Fruit fly (Drosophila melanogaster) whole organism, wandering third instar larva: ENCODE results near the gene Creld.

ENCODE experiments used
- Abd-B ChIP-seq: fragments of >200 bp; optimal IDR thresholded peaks from 2 replicates; lab custom pipeline; 2017; ENCODE audit warnings: missing biosample characterization, missing genetic modification characterization
- CG32264 ChIP-seq: fragments of 200-800 bp; sonication (Bioruptor generic); optimal IDR thresholded peaks from 2 replicates; lab custom pipeline; 2016; ENCODE audit warnings: missing biosample characterization, missing genetic modification characterization
- CG9705 ChIP-seq: fragments of 200-800 bp; sonication (Bioruptor generic); optimal IDR thresholded peaks from 2 replicates; lab custom pipeline; 2018; ENCODE audit warnings: missing biosample characterization, mild to moderate bottlenecking, missing genetic modification characterization
- Dif ChIP-seq: fragments of 200-275, 200-300 bp; sonication (Bioruptor generic); optimal IDR thresholded peaks from 2 replicates; lab custom pipeline; 2018; ENCODE audit warnings: missing biosample characterization, missing genetic modification characterization; ENCODE audit not compliant: partially characterized antibody
- HLH106 ChIP-seq: fragments of 200-800 bp; optimal IDR thresholded peaks from 3 replicates; lab custom pipeline; 2019; ENCODE audit warnings: missing biosample characterization, mild to moderate bottlenecking, missing genetic modification characterization, moderate library complexity
- Hr78 ChIP-seq: fragments of >200 bp; optimal IDR thresholded peaks from 2 replicates; lab custom pipeline; 2017; ENCODE audit warnings: missing biosample characterization, missing genetic modification characterization
- Hr83 ChIP-seq: fragments of 200-300 bp; sonication (Bioruptor generic); optimal IDR thresholded peaks from 2 replicates; lab custom pipeline; 2016; ENCODE audit warnings: missing biosample characterization, mild to moderate bottlenecking, missing genetic modification characterization, moderate library complexity; ENCODE audit not compliant: poor library complexity, severe bottlenecking
- Mio ChIP-seq: sonication (Bioruptor generic); optimal IDR thresholded peaks from 2 replicates; lab custom pipeline; 2016; ENCODE audit warnings: missing biosample characterization, missing genetic modification characterization
- N ChIP-seq: fragments of >200 bp; optimal IDR thresholded peaks from 2 replicates; lab custom pipeline; 2018; ENCODE audit warnings: missing biosample characterization, missing external identifiers, missing genetic modification characterization
- OdsH ChIP-seq: fragments of 200-800 bp; sonication (Bioruptor generic); optimal IDR thresholded peaks from 2 replicates; lab custom pipeline; 2016; ENCODE audit warnings: missing biosample characterization, mild to moderate bottlenecking, missing genetic modification characterization
- Rel ChIP-seq, 2 experiments: fragments of 200-800 bp; sonication (Bioruptor generic) in 1 of 2; optimal IDR thresholded peaks; 2 replicates in 1 of 2; 3 replicates in 1 of 2; lab custom pipeline; 2016 to 2019; ENCODE audit warnings: mild to moderate bottlenecking in 2 of 2, missing biosample characterization in 2 of 2, missing genetic modification characterization in 2 of 2, moderate library complexity in 1 of 2
- br ChIP-seq: fragments of 200-800 bp; sonication (Bioruptor generic); optimal IDR thresholded peaks from 2 replicates; lab custom pipeline; 2016; ENCODE audit warnings: missing biosample characterization, missing genetic modification characterization
- brk ChIP-seq: fragments of 200-800 bp; sonication (Bioruptor generic); optimal IDR thresholded peaks from 2 replicates; lab custom pipeline; 2016; ENCODE audit warnings: missing biosample characterization, mild to moderate bottlenecking, missing genetic modification characterization
- dl ChIP-seq, 2 experiments: fragments of 175-275, 200-275 bp in 1 of 2; fragments of 200-275 bp in 1 of 2; sonication (Bioruptor generic); optimal IDR thresholded peaks; lab custom pipeline; 2018; ENCODE audit warnings: mild to moderate bottlenecking in 2 of 2, missing biosample characterization in 2 of 2, missing genetic modification characterization in 2 of 2, moderate library complexity in 2 of 2; ENCODE audit not compliant: partially characterized antibody in 2 of 2, insufficient read depth in 1 of 2
- dmrt93B ChIP-seq: fragments of 200-800 bp; sonication (Bioruptor generic); optimal IDR thresholded peaks from 2 replicates; lab custom pipeline; 2018; ENCODE audit warnings: missing biosample characterization, mild to moderate bottlenecking, missing genetic modification characterization
- dsf ChIP-seq: sonication (Bioruptor generic); optimal IDR thresholded peaks from 2 replicates; lab custom pipeline; 2016; ENCODE audit warnings: missing biosample characterization, missing genetic modification characterization, borderline replicate concordance
- ey ChIP-seq: fragments of 200-800 bp; sonication (Bioruptor generic); optimal IDR thresholded peaks from 2 replicates; lab custom pipeline; 2016; ENCODE audit warnings: missing biosample characterization, missing genetic modification characterization
- fru ChIP-seq: fragments of 200-800 bp; sonication (Bioruptor generic); optimal IDR thresholded peaks from 3 replicates; lab custom pipeline; 2016; ENCODE audit warnings: missing biosample characterization, mild to moderate bottlenecking, missing genetic modification characterization
- h ChIP-seq: fragments of 200-800 bp; sonication (Bioruptor generic); optimal IDR thresholded peaks from 3 replicates; lab custom pipeline; 2016; ENCODE audit warnings: missing biosample characterization, mild to moderate bottlenecking, missing genetic modification characterization
- jim ChIP-seq: fragments of 175-275, 200-325 bp; sonication (Bioruptor generic); optimal IDR thresholded peaks from 2 replicates; lab custom pipeline; 2016; ENCODE audit warnings: missing biosample characterization, mild to moderate bottlenecking, missing genetic modification characterization
- lola ChIP-seq: fragments of >200 bp; optimal IDR thresholded peaks from 2 replicates; lab custom pipeline; 2017; ENCODE audit warnings: missing biosample characterization, missing genetic modification characterization
- pan ChIP-seq: fragments of >200 bp; optimal IDR thresholded peaks from 2 replicates; lab custom pipeline; 2017
- psq ChIP-seq: fragments of 200-800 bp; sonication (Bioruptor generic); optimal IDR thresholded peaks from 3 replicates; lab custom pipeline; 2017; ENCODE audit warnings: missing biosample characterization, mild to moderate bottlenecking, missing genetic modification characterization, moderate library complexity
- rgr ChIP-seq: fragments of 200-800 bp; sonication (Bioruptor generic); optimal IDR thresholded peaks from 3 replicates; lab custom pipeline; 2016; ENCODE audit warnings: missing biosample characterization, mild to moderate bottlenecking, missing genetic modification characterization
- sage ChIP-seq: fragments of 200-800 bp; sonication (Bioruptor generic); optimal IDR thresholded peaks from 2 replicates; lab custom pipeline; 2016; ENCODE audit warnings: missing biosample characterization, mild to moderate bottlenecking, missing genetic modification characterization
- sv ChIP-seq: fragments of 200-800 bp; sonication (Bioruptor generic); optimal IDR thresholded peaks from 3 replicates; lab custom pipeline; 2016; ENCODE audit warnings: missing biosample characterization, missing genetic modification characterization
- tai ChIP-seq: sonication (Bioruptor generic); optimal IDR thresholded peaks from 2 replicates; lab custom pipeline; 2016; ENCODE audit warnings: missing biosample characterization, missing genetic modification characterization
- woc ChIP-seq: sonication (Bioruptor generic); optimal IDR thresholded peaks from 2 replicates; lab custom pipeline; 2016; ENCODE audit warnings: missing biosample characterization, mild to moderate bottlenecking, missing genetic modification characterization

Gene Creld

dm6 chr2L:91830-92229, 10.3 kb upstream of the Creld start (continued):
- no peak for TF ChIP-seq Dif (GFP tag; lab: Kevin White, UChicago)
- TF ChIP-seq dsf (GFP tag; lab: Kevin White, UChicago), result no peak
- TF ChIP-seq CG32264 (GFP tag; lab: Kevin White, UChicago), result peak; percentile 59
- no peak for TF ChIP-seq Abd-B
- TF ChIP-seq Mio (GFP tag; lab: Kevin White, UChicago), result no peak
- peak; percentile 79 for TF ChIP-seq ey (GFP tag; lab: Kevin White, UChicago)
- peak; percentile 85 for TF ChIP-seq br (GFP tag; lab: Kevin White, UChicago)

DNA sequence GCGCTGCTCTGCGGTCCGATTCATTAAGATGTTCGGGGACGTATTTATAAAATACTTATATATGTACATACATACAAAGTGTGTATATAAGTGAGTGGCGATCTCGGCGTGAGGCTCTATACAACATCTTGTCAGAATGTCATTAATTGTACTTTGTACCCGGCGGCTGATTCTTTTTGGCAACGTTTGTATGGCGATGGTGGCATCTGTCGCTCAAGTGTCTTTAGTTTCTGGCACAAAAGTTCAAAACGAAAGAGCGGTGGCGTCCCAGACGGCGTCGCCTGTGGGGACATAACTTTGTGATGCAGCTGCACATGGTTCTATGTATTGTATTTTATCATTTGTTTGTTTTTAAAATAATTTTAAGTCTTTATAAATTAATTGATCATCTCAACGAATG, 9.2 kb upstream of the Creld start:
- TF ChIP-seq Rel (GFP tag; optimal IDR thresholded peaks at IDR 0.05; lab: Kevin White, UChicago), result peak; percentile 20
- TF ChIP-seq Rel (tag; optimal IDR thresholded peaks at IDR 0.05; lab: Kevin White, UChicago), result no peak
- no peak for TF ChIP-seq N (GFP tag; lab: Kevin White, UChicago)
- TF ChIP-seq, all 38 proteins: peak for 1

DNA sequence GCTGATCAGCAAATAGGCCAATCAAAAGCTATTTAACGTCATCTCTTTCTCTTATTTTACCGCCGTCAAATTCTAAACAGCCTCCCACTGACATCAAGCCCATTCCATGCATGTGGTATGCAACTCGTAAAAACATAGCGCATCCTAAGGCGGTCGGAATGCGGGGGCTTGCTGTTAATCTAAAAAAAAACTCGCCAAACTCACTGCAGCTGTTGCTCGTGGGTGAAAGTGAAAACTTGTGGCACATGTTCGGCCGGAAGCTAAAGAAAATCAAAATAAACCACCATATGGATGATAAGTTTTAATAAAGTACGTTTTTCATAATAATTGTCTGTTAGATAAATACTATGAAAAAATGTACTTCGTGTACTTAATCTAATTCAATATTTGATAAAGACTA, 8.1 kb upstream of the Creld start:
- TF ChIP-seq Hr83 (GFP tag; lab: Kevin White, UChicago) (no peak), sv (no peak), dl (GFP tag; optimal IDR thresholded peaks at IDR 0.05; lab: Kevin White, UChicago; ENCODE audit: insufficient read depth in 1 of 2, partially characterized antibody in 2 of 2) (no peak), pan (lab: Kevin White, UChicago) (no peak), jim (GFP tag; lab: Kevin White, UChicago) (no peak), HLH106 (no peak), Abd-B (no peak), h (GFP tag; lab: Kevin White, UChicago) (no peak)
- TF ChIP-seq, all 38 proteins: peak for 0

DNA sequence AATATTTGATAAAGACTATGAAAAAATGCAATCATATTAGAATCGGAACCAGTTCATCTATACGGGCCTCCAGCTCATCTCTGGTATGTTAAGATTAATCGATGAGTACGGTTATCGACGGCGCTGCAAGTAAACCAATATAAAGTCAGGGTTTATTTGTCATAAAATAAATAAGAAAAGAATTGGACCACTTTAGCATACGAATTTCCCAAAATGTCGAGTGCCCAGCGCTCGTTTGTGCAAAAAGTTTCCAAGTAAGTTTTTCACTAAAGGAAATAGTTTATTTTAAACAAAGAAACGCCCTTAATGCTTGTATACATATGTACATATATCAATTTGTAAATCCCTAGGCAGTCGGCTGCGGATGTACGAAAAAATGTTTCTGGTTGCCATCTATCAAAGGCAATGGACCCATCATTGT, 7.5 kb upstream of the Creld start, which contains the start of gene Zir:
Gene Zir (plus strand): TSS at position 101 of the 421 bp plus-strand sequence.
- peak; percentile 21 for TF ChIP-seq Hr83 (GFP tag; lab: Kevin White, UChicago)
- peak; percentile 13 for TF ChIP-seq brk (GFP tag; lab: Kevin White, UChicago)
- TF ChIP-seq jim (GFP tag; lab: Kevin White, UChicago), result no peak
- no peak for TF ChIP-seq Rel (GFP tag; optimal IDR thresholded peaks at IDR 0.05; lab: Kevin White, UChicago)
- peak; percentile 73 for TF ChIP-seq Rel (tag; optimal IDR thresholded peaks at IDR 0.05; lab: Kevin White, UChicago)
- peak; percentile 26 for TF ChIP-seq CG32264 (GFP tag; lab: Kevin White, UChicago)
- peak; percentile 73 for TF ChIP-seq woc (GFP tag; lab: Kevin White, UChicago)
- TF ChIP-seq sv, result no peak

- no peak for TF ChIP-seq Hr78
- TF ChIP-seq brk (GFP tag; lab: Kevin White, UChicago), result no peak
Observed at dm6 chr2L:106540-106939, 4.4 kb downstream of the Creld start, which contains the start of the genes Nhe1 and Sam-S. Nhe1 (minus strand) TSS chr2L:106732. Sam-S (plus strand) TSS chr2L:106903.

DNA sequence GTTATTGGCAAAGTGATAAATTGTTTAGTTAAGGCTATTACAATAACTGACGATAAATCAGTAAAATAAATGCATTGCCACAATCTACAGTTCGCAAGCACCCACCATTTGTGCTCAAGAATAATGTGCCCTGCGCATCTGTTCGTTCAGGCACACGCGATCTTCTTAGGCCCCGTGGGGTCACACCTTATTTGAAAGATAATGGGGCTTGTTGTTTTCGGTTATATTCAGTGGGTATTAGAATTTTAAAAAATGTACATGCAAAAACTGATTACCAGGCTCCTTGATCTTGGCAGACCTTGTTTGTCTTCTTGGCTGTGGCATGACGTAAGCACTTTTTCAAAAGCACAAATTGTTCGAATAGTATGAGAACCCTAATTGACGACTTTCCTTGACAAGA, 4.9 kb downstream of the Creld start:
- no peak for TF ChIP-seq Hr83 (GFP tag; lab: Kevin White, UChicago)
- TF ChIP-seq sv, result no peak
- no peak for TF ChIP-seq tai (GFP tag; lab: Kevin White, UChicago)
- no peak for TF ChIP-seq rgr
- TF ChIP-seq lola (GFP tag; lab: Kevin White, UChicago), result no peak
- TF ChIP-seq N (GFP tag; lab: Kevin White, UChicago), result no peak
- no peak for TF ChIP-seq brk (GFP tag; lab: Kevin White, UChicago)
- TF ChIP-seq dmrt93B, result no peak
- TF ChIP-seq OdsH (GFP tag; lab: Kevin White, UChicago), result no peak
- no peak for TF ChIP-seq Abd-B
- TF ChIP-seq psq (GFP tag; lab: Kevin White, UChicago), result no peak
- TF ChIP-seq ey (GFP tag; lab: Kevin White, UChicago), result no peak
- TF ChIP-seq sage (GFP tag; lab: Kevin White, UChicago), result no peak
- no peak for TF ChIP-seq fru (GFP tag; lab: Kevin White, UChicago)
- no peak for TF ChIP-seq dl (GFP tag; optimal IDR thresholded peaks at IDR 0.05; lab: Kevin White, UChicago; ENCODE audit: insufficient read depth in 1 of 2, partially characterized antibody in 2 of 2)
- TF ChIP-seq CG9705, result no peak
